Worm (Caenorhabditis elegans) whole organism, mixed stage, embryonic: Measurements from ENCODE around the gene bath-9.

Experiments
- M03D4.4 ChIP-seq: sonication (generic microtip); optimal IDR thresholded peaks from 2 replicates; lab custom pipeline; 2017; ENCODE audit warnings: mild to moderate bottlenecking, missing genetic modification characterization, missing compliant biosample characterization
- bed-3 ChIP-seq: fragments of 200-800 bp; sonication (Bioruptor generic); optimal IDR thresholded peaks from 3 replicates; lab custom pipeline; 2018; ENCODE audit warnings: mild to moderate bottlenecking, missing genetic modification characterization, moderate library complexity, missing compliant biosample characterization
- blmp-1 ChIP-seq: fragments of 150-350 bp; optimal IDR thresholded peaks from 2 replicates; lab custom pipeline; 2014; ENCODE audit warnings: missing biosample characterization, missing genetic modification characterization
- ceh-39 ChIP-seq: fragments of 150-350 bp; optimal IDR thresholded peaks from 2 replicates; lab custom pipeline; 2014; ENCODE audit warnings: missing biosample characterization, missing genetic modification characterization
- ceh-43 ChIP-seq: fragments of 200-800 bp; sonication (Bioruptor generic); optimal IDR thresholded peaks from 2 replicates; lab custom pipeline; 2018; ENCODE audit warnings: mild to moderate bottlenecking, missing genetic modification characterization, moderate library complexity, missing compliant biosample characterization
- ceh-83 ChIP-seq: fragments of 200-800 bp; sonication (Bioruptor generic); optimal IDR thresholded peaks from 2 replicates; lab custom pipeline; 2018; ENCODE audit warnings: mild to moderate bottlenecking, missing genetic modification characterization, missing compliant biosample characterization
- ces-1 ChIP-seq: fragments of 150-350 bp; optimal IDR thresholded peaks from 2 replicates; lab custom pipeline; 2014; ENCODE audit warnings: missing biosample characterization, missing genetic modification reagents, missing genetic modification characterization
- cnd-1 ChIP-seq: fragments of 200-800 bp; sonication (Bioruptor generic); optimal IDR thresholded peaks from 2 replicates; lab custom pipeline; 2018; ENCODE audit warnings: mild to moderate bottlenecking, missing genetic modification characterization, missing compliant biosample characterization
- drap-1 ChIP-seq: fragments of 200-800 bp; sonication (Bioruptor generic); optimal IDR thresholded peaks from 3 replicates; lab custom pipeline; 2018; ENCODE audit warnings: mild to moderate bottlenecking, missing genetic modification characterization, missing compliant biosample characterization
- elt-1 ChIP-seq: sonication (generic microtip); optimal IDR thresholded peaks from 2 replicates; lab custom pipeline; 2017; ENCODE audit warnings: missing genetic modification characterization, mild to moderate bottlenecking, missing compliant biosample characterization, antibody characterized with exemption, moderate library complexity, borderline replicate concordance; ENCODE audit not compliant: insufficient read depth
- elt-3 ChIP-seq: fragments of 150-350 bp; optimal IDR thresholded peaks from 2 replicates; lab custom pipeline; 2014; ENCODE audit warnings: missing biosample characterization, missing genetic modification characterization
- hlh-1 ChIP-seq: fragments of 150-350 bp; optimal IDR thresholded peaks from 2 replicates; lab custom pipeline; 2014; ENCODE audit warnings: missing biosample characterization, missing genetic modification reagents, missing genetic modification characterization
- lin-13 ChIP-seq: fragments of 150-350 bp; optimal IDR thresholded peaks from 2 replicates; lab custom pipeline; 2014; ENCODE audit warnings: missing biosample characterization, missing genetic modification characterization
- lin-32 ChIP-seq: fragments of 200-800 bp; sonication (Bioruptor generic); optimal IDR thresholded peaks from 2 replicates; lab custom pipeline; 2018; ENCODE audit warnings: mild to moderate bottlenecking, missing genetic modification characterization, missing compliant biosample characterization
- lsy-2 ChIP-seq: fragments of 150-350 bp; optimal IDR thresholded peaks from 2 replicates; lab custom pipeline; 2014; ENCODE audit warnings: missing biosample characterization, missing genetic modification characterization
- mab-5 ChIP-seq: fragments of 150-350 bp; optimal IDR thresholded peaks from 2 replicates; lab custom pipeline; 2014; ENCODE audit warnings: missing biosample characterization, missing genetic modification characterization
- mep-1 ChIP-seq: fragments of 150-350 bp; optimal IDR thresholded peaks from 2 replicates; lab custom pipeline; 2017; ENCODE audit warnings: missing biosample characterization, missing genetic modification reagents, missing genetic modification characterization, inconsistent platforms
- mls-2 ChIP-seq: sonication (generic microtip); optimal IDR thresholded peaks from 2 replicates; lab custom pipeline; 2016; ENCODE audit warnings: mild to moderate bottlenecking, missing genetic modification characterization, moderate library complexity, missing compliant biosample characterization
- nhr-12 ChIP-seq: fragments of 150-350 bp; optimal IDR thresholded peaks from 2 replicates; lab custom pipeline; 2014; ENCODE audit warnings: missing biosample characterization, missing genetic modification characterization
- nhr-2 ChIP-seq: fragments of 150-350 bp; optimal IDR thresholded peaks from 2 replicates; lab custom pipeline; 2014; ENCODE audit warnings: missing biosample characterization, missing genetic modification characterization
- nhr-237 ChIP-seq: fragments of 150-350 bp; optimal IDR thresholded peaks from 2 replicates; lab custom pipeline; 2014; ENCODE audit warnings: missing biosample characterization, missing genetic modification characterization
- nhr-28 ChIP-seq: fragments of 150-350 bp; optimal IDR thresholded peaks from 2 replicates; lab custom pipeline; 2014; ENCODE audit warnings: missing biosample characterization, missing genetic modification characterization
- pha-4 ChIP-seq: fragments of 150-350 bp; optimal IDR thresholded peaks from 2 replicates; lab custom pipeline; 2018; ENCODE audit warnings: missing biosample characterization, missing genetic modification reagents, missing genetic modification characterization
- sem-2 ChIP-seq: fragments of 200-800 bp; sonication (Bioruptor generic); optimal IDR thresholded peaks from 2 replicates; lab custom pipeline; 2018; ENCODE audit warnings: mild to moderate bottlenecking, missing genetic modification characterization, missing compliant biosample characterization
- snpc-4 ChIP-seq: fragments of 150-350 bp; optimal IDR thresholded peaks from 2 replicates; lab custom pipeline; 2014; ENCODE audit warnings: missing biosample characterization, missing genetic modification characterization
- sptf-1 ChIP-seq: sonication (generic microtip); optimal IDR thresholded peaks from 2 replicates; lab custom pipeline; 2017; ENCODE audit warnings: mild to moderate bottlenecking, missing genetic modification characterization, moderate library complexity, missing compliant biosample characterization
- tbx-8 ChIP-seq: fragments of 200-800 bp; sonication (Bioruptor generic); optimal IDR thresholded peaks from 2 replicates; lab custom pipeline; 2018; ENCODE audit warnings: mild to moderate bottlenecking, missing genetic modification characterization, moderate library complexity, missing compliant biosample characterization
- unc-120 ChIP-seq: sonication (generic microtip); optimal IDR thresholded peaks from 2 replicates; lab custom pipeline; 2017; ENCODE audit warnings: missing genetic modification characterization, missing compliant biosample characterization; ENCODE audit not compliant: poor library complexity, severe bottlenecking
- unc-39 ChIP-seq: fragments of 150-350 bp; optimal IDR thresholded peaks from 2 replicates; lab custom pipeline; 2014; ENCODE audit warnings: missing biosample characterization, missing genetic modification characterization
- unc-62 ChIP-seq: fragments of 150-350 bp; optimal IDR thresholded peaks from 2 replicates; lab custom pipeline; 2014; ENCODE audit warnings: missing biosample characterization, missing genetic modification reagents, missing genetic modification characterization
- zip-8 ChIP-seq: fragments of 150-350 bp; optimal IDR thresholded peaks from 2 replicates; lab custom pipeline; 2014; ENCODE audit warnings: missing biosample characterization, missing genetic modification characterization
- ztf-11 ChIP-seq: fragments of 150-350 bp; optimal IDR thresholded peaks from 2 replicates; lab custom pipeline; 2014; ENCODE audit warnings: missing biosample characterization, missing genetic modification characterization

bath-9 gene

DNA sequence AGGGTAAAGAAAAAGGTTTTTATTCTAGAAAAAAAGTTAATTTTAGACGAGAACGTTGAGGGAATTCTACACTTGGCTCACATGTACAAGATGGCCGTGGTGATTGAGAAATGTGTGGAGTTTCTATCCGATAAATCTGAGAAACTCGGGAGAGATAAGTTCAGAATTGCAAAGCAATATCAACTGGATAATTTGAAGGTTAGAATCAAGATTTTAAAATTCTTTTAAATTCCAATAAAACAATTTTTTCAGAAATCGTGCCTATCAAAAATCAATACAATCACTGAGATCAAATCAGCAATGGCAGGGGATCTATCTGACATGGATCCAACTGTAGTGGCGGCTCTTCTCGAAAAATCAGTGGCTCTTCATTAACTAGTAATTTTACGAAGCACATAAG is 1.4 kb downstream of the bath-9 start, which contains the start of gene Y49F6C.2:
Gene Y49F6C.2, plus strand, starts transcription at position 301 of the 400 bp plus-strand sequence.
- TF ChIP-seq mab-5, result no peak
- no peak for TF ChIP-seq unc-120 (tag; lab: Kevin White, UChicago)
- TF ChIP-seq sptf-1 (tag; lab: Kevin White, UChicago), result no peak
- no peak for TF ChIP-seq mep-1 (tag; lab: Kevin White, UChicago)
- no peak for TF ChIP-seq elt-3 (tag; lab: Kevin White, UChicago)
- TF ChIP-seq drap-1 (GFP tag; lab: Kevin White, UChicago), result no peak
- TF ChIP-seq unc-39, result no peak
- TF ChIP-seq snpc-4, result no peak
- TF ChIP-seq ceh-43 (GFP tag; lab: Kevin White, UChicago), result no peak
- no peak for TF ChIP-seq ceh-83 (GFP tag; lab: Kevin White, UChicago)
- TF ChIP-seq lin-32, result no peak
- TF ChIP-seq lsy-2 (tag; lab: Kevin White, UChicago), result no peak
- no peak for TF ChIP-seq ztf-11 (tag; lab: Kevin White, UChicago)
- no peak for TF ChIP-seq pha-4
- no peak for TF ChIP-seq nhr-237 (tag; lab: Kevin White, UChicago)
- TF ChIP-seq zip-8 (tag; lab: Kevin White, UChicago), result no peak
- no peak for TF ChIP-seq tbx-8 (GFP tag; lab: Kevin White, UChicago)
- TF ChIP-seq, all 35 proteins: peak for 0

DNA sequence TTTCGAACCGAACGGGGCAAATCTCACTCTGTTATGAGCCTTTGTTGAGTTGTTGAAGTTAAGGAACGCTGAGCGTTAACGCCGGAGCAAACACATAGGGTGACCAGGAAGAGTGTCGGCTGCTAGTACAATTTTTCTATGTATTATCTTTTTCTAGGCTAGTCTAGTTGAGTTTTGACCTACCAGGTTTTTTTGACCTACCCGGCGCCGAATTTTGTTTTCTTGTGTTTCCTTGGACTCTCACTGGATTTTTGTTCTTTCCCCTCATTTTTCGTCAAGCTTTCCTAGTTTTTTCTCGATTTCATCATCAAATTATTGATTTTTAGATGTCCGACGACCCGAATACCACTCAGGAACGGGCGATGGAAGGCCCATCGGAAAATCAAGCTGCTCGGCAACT is 4.6 kb downstream of the bath-9 start, which contains the start of gene T06D4.1:
Gene T06D4.1, plus strand, starts transcription at position 321 of the 400 bp plus-strand sequence.
- TF ChIP-seq unc-62 (GFP tag; lab: Kevin White, UChicago), result no peak
- no peak for TF ChIP-seq cnd-1 (tag; lab: Kevin White, UChicago)
- TF ChIP-seq sem-2 (GFP tag; lab: Kevin White, UChicago), result no peak
- TF ChIP-seq ceh-39 (tag; lab: Kevin White, UChicago), result no peak
- TF ChIP-seq mab-5, result no peak
- no peak for TF ChIP-seq mls-2
- TF ChIP-seq hlh-1, result no peak
- TF ChIP-seq mep-1 (tag; lab: Kevin White, UChicago), result no peak
- TF ChIP-seq tbx-8 (GFP tag; lab: Kevin White, UChicago), result no peak

DNA sequence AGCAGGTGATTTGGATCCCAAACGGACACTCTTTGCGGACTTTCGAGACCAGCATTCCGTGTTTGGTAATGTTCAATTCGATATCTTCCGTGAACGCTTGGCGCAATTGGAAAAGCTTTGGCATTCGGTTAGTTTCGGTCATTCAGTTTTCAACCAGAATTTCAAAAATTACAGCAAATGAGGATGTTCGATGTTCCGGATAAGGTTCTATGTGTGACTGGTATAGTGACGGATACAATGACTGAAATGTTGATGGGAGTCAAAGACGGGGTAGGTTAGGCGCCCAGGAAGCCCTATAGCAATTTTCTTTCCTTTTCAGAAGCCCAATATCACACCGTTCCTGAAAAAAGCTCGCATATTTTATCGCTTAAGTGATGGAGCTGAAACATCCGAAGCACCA is 6.2 kb downstream of the bath-9 start:
- TF ChIP-seq hlh-1 (no peak), elt-1 (tag; lab: Kevin White, UChicago) (no peak), nhr-28 (tag; lab: Kevin White, UChicago) (no peak), ceh-83 (GFP tag; lab: Kevin White, UChicago) (no peak), drap-1 (GFP tag; lab: Kevin White, UChicago) (no peak), blmp-1 (tag; lab: Kevin White, UChicago) (no peak), sptf-1 (tag; lab: Kevin White, UChicago) (no peak), nhr-12 (tag; lab: Kevin White, UChicago) (no peak), mab-5 (no peak), bed-3 (GFP tag; lab: Kevin White, UChicago) (no peak), pha-4 (no peak), unc-120 (tag; lab: Kevin White, UChicago) (no peak), ceh-39 (tag; lab: Kevin White, UChicago) (no peak), M03D4.4 (tag; lab: Kevin White, UChicago) (no peak), ceh-43 (GFP tag; lab: Kevin White, UChicago) (no peak)

DNA sequence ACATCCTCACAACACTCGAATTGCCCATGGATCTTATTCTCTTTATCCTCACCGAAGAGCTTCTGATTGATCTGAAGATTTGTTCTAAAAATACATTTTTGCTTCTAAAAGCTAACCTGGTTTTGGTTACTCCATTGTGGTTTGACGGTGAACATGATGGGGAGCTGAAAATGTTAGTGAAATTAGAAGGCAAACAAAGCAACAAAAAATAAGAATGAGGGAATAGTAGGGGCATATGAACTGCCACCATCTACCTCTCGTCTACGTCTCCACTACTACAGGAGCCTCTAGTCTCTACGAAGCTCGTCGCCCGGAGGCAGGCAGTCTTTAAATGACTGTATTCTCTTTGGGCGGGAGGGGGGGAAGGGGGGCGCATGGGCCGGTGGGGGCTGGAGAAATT is 8.8 kb downstream of the bath-9 start, which contains the start of gene T06D4.2:
Gene T06D4.2, minus strand, starts transcription at position 170 of the 400 bp plus-strand sequence.
- TF ChIP-seq nhr-12 (tag; lab: Kevin White, UChicago) (no peak), M03D4.4 (tag; lab: Kevin White, UChicago) (no peak), sem-2 (GFP tag; lab: Kevin White, UChicago) (no peak), lin-13 (tag; lab: Kevin White, UChicago) (no peak), nhr-2 (tag; lab: Kevin White, UChicago) (no peak), ztf-11 (tag; lab: Kevin White, UChicago) (no peak), ces-1 (GFP tag; lab: Kevin White, UChicago) (no peak), bed-3 (GFP tag; lab: Kevin White, UChicago) (no peak), ceh-83 (GFP tag; lab: Kevin White, UChicago) (no peak), snpc-4 (no peak), lsy-2 (tag; lab: Kevin White, UChicago) (no peak), elt-1 (tag; lab: Kevin White, UChicago) (no peak)
